Worm (Caenorhabditis elegans) whole organism, dauer: ENCODE results near the gene clec-19.

ENCODE experiments used
- unc-62 ChIP-seq: sonication (generic microtip); optimal IDR thresholded peaks from 2 replicates; lab custom pipeline; 2017; ENCODE audit warnings: missing biosample characterization, missing genetic modification reagents, missing genetic modification characterization

Gene clec-19

ce11 chrII:1744183-1744582 lies at the start of gene clec-19:
Gene clec-19, plus strand, starts transcription at chrII:1744483.
- TF ChIP-seq unc-62 = no peak

- TF ChIP-seq unc-62 = no peak
These were observed 49.8 kb upstream of the clec-19 start, which contains the start of gene fbxc-26 for ce11 chrII:1694530-1694929. Gene fbxc-26, minus strand, starts transcription at chrII:1694630.

- TF ChIP-seq unc-62 = no peak
These were observed 48.4 kb upstream of the clec-19 start, which contains the start of gene F58E1.13 for ce11 chrII:1695861-1696260. Gene F58E1.13, minus strand, starts transcription at chrII:1695872.

- TF ChIP-seq unc-62 = no peak
These were observed 40.9 kb upstream of the clec-19 start, which contains the start of gene fbxb-47 for ce11 chrII:1703363-1703762. Gene fbxb-47, minus strand, starts transcription at chrII:1703463.

DNA sequence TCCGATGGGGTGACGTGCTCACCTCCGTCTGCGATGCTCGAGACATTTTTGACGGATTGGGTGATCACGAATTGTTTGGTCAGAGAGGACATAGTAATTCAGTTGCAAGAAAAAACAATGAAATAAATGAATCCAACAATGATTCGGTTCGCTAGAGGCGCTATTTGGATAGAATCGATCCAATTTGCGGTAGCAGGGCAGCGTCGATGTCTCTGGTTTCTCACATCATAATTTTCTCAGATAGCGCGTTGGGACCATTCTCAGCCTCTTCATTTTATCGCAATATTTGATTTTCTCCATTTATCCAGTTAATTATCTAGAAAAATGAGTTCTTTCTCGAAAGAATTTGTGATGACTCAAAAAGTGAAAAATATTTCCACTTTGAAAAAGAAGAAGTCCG lies 37.9 kb upstream of the clec-19 start, which contains the start of gene sdz-18:
Gene sdz-18, minus strand, starts transcription at position 101 of the 400 bp plus-strand sequence.
- TF ChIP-seq unc-62 = no peak

ce11 chrII:1709959-1710358 lies 34.3 kb upstream of the clec-19 start, which contains the start of gene fbxa-184:
Gene fbxa-184, plus strand, starts transcription at chrII:1710259.
- no peak for TF ChIP-seq unc-62

ce11 chrII:1712938-1713337 lies 31.3 kb upstream of the clec-19 start, which contains the start of gene btb-7:
Gene btb-7, plus strand, starts transcription at chrII:1713238.
- no peak for TF ChIP-seq unc-62

DNA sequence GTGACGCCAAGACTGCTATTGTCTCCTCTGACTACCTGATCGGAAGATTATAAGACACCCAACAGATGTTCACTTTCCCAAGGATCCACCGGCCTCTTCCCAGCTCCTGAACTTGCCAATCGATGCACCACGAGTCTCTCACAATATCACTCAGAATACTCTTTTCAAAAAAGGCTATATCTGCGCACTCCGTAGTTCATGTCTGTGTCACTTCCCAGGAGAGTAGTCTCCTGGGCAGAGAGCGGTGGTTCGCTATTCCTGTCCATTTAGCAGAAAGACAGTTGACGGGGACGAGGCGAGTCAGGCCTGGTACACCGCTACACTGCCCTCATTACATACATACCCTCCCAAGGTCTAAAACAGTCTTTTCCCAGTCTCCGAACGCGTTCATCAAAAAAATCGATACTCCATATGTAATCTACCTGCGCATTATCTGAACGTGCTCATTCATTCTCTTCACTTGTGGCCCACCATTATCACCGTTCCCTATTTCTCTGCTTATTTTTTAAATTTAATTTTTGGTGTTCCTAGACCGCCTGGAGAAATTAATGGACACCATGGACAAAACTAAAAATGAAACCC lies 29.4 kb upstream of the clec-19 start, which contains the start of gene btb-6:
Gene btb-6, plus strand, starts transcription at position 532 of the 582 bp plus-strand sequence.
- no peak for TF ChIP-seq unc-62

DNA sequence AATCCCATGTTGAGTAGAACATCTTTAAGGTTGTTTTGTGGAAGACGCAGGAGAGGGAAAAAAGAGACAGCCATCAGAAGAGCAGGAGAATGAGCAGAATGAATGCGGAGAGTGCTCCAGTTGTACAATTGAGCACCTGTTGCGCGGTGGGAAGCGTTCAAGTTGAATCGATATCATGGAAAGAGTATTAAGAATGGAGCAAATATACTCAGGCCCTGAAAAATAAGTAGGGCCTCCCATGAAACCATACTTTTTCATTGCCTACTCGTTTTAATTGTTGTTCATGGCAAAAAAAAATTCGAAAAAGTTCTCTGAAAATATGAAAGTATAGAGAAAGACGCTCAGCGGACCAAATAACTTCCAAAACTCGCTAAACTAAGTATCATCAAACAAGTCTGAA lies 25.1 kb upstream of the clec-19 start, which contains the start of gene fbxb-48:
Gene fbxb-48, minus strand, starts transcription at position 101 of the 400 bp plus-strand sequence.
- TF ChIP-seq unc-62 = no peak

DNA sequence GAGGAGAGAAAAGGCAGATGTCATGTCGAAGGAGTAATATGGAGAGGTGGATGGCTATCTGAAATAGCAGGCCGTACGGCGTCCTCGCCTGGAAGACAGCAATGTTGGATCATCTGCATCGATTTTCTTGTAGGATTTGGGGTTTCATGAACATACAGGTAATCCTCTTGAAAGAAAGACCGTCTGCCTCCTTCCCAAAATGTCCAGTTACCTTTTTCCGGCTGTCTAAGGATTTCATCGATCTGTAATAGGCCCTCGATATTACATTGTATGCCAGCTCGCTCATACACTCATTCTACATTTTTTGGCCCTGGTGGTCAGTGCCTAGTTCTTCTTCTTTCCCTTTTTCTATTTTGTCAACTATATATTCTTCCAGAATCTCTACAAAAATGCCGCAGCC lies 21.9 kb upstream of the clec-19 start, which contains the start of the genes fbxb-5 and btb-8:
Gene fbxb-5, minus strand, starts transcription at position 101 of the 400 bp plus-strand sequence.
Gene btb-8, plus strand, starts transcription at position 377 of the 400 bp plus-strand sequence.
- TF ChIP-seq unc-62 = no peak

DNA sequence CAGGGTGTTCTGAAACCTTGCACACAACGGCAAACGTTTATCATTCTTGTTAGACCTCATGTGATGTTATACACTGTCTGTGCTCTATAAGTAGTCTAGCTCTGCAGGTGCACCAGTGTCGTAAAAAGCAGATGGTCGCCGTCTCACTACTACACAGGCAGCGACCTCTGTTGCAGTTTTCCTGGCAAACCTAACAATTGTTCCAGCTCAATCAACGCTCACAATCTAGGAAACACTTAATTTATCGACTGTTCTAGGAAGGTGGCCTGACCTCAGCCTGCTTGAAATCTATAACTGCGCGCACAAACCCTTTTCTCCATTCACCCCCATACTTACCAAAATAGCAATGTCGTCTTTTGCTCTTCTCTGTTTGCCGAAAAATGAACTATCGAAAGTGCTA lies 20.0 kb upstream of the clec-19 start, which contains the start of gene fbxb-11:
Gene fbxb-11, plus strand, starts transcription at position 301 of the 400 bp plus-strand sequence.
- TF ChIP-seq unc-62 = no peak

DNA sequence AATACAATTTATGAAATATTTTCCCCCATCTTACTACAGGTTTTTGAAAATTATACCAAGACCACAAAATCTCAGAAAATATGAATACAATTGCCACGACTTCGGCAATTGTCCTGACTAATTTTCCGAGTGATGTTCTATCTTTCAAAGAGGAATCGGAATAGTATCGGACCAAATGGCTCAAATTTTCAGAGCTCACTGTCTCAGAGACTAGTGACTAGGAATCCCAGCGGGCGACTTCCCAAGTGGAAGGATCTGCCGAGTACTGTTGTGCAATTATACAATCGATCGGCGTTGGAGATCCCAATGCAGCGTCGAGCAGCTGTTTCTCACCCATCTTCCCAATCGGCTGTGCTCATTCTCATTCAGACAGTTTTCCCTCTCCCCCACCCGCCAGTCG lies 18.5 kb upstream of the clec-19 start, which contains the start of gene F45C12.17:
Gene F45C12.17, plus strand, starts transcription at position 377 of the 400 bp plus-strand sequence.
- TF ChIP-seq unc-62 = no peak

ce11 chrII:1728253-1728652 lies 16.0 kb upstream of the clec-19 start, which contains the start of gene btb-9:
Gene btb-9, plus strand, starts transcription at chrII:1728506.
- TF ChIP-seq unc-62 = no peak

DNA sequence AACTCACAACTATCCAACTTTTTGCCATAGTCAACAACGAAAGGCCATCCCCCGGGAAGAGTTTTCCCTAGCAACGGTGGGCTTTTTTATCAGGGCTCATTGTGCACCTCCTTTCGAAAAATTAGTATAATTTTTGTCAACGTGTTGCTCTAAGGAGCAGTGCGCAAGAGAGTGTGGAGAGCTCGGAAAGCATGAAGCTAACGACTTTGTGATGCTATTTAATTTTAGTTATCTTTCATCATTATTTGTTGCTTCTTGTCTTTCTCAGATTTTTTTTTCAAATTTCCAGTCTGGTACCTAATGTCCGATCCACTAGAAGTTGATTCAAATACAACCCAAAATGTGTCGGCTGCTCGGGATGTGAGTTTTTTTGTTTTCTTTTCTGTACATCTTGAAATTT lies 14.2 kb upstream of the clec-19 start, which contains the start of gene ceh-81:
Gene ceh-81, plus strand, starts transcription at position 301 of the 400 bp plus-strand sequence.
- no peak for TF ChIP-seq unc-62

- TF ChIP-seq unc-62 = no peak
These were observed 12.4 kb upstream of the clec-19 start, which contains the start of gene ceh-82 for ce11 chrII:1731932-1732331. Gene ceh-82, plus strand, starts transcription at chrII:1732232.

- no peak for TF ChIP-seq unc-62
These were observed 9.1 kb upstream of the clec-19 start for ce11 chrII:1735145-1735544.

DNA sequence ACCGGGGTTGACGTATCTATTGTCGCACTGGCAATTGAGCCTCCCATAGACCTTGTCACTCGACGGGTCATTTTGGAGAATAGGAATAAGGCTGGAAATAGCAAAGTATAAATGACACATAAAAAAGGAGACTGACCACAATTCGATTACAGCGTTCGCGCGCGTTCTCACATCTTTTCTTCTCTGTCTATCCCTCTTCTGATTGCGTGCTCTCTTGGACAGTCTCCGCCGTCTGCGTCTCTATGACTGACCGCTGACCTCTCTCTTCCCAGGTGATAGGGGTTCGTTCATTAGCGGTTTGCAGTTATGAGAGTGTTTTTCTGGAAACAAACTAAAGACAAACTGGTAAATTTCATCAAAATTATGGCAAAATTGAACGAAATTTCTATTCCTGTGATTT lies 7.9 kb upstream of the clec-19 start, which contains the start of gene ceh-83:
Gene ceh-83, minus strand, starts transcription at position 181 of the 400 bp plus-strand sequence.
- no peak for TF ChIP-seq unc-62

DNA sequence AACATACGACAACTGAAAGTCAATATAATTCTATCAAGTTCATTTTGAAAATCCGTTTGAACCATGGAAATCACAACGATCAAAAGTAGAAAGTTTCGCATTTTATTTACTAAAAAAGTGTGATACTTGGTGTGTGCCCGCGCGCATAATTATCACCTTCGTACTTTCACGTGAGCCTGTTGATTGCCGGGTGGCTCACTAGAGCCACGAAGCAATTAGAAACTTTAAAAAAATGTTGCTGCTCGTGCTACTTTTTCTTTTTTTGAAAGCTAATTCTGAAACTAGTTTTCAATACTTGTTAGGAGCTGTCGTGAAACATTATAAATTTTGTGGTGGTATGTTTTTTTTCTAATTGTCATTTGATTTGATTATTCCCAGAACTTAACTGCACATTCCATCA lies 5.4 kb upstream of the clec-19 start, which contains the start of the genes irld-9 and irld-33:
Gene irld-9, minus strand, starts transcription at position 101 of the 400 bp plus-strand sequence.
Gene irld-33, plus strand, starts transcription at position 209 of the 400 bp plus-strand sequence.
- no peak for TF ChIP-seq unc-62
